Worm (Caenorhabditis elegans) whole organism, mixed stage, embryonic: Measurements from ENCODE around the gene F26D2.13.

Experiments used
- M03D4.4 ChIP-seq: sonication (generic microtip); optimal IDR thresholded peaks from 2 replicates; lab custom pipeline; 2017; ENCODE audit warnings: mild to moderate bottlenecking, missing genetic modification characterization, missing compliant biosample characterization
- bed-3 ChIP-seq: fragments of 200-800 bp; sonication (Bioruptor generic); optimal IDR thresholded peaks from 3 replicates; lab custom pipeline; 2018; ENCODE audit warnings: mild to moderate bottlenecking, missing genetic modification characterization, moderate library complexity, missing compliant biosample characterization
- blmp-1 ChIP-seq: fragments of 150-350 bp; optimal IDR thresholded peaks from 2 replicates; lab custom pipeline; 2014; ENCODE audit warnings: missing biosample characterization, missing genetic modification characterization
- ceh-39 ChIP-seq: fragments of 150-350 bp; optimal IDR thresholded peaks from 2 replicates; lab custom pipeline; 2014; ENCODE audit warnings: missing biosample characterization, missing genetic modification characterization
- ceh-43 ChIP-seq: fragments of 200-800 bp; sonication (Bioruptor generic); optimal IDR thresholded peaks from 2 replicates; lab custom pipeline; 2018; ENCODE audit warnings: mild to moderate bottlenecking, missing genetic modification characterization, moderate library complexity, missing compliant biosample characterization
- ces-1 ChIP-seq: fragments of 150-350 bp; optimal IDR thresholded peaks from 2 replicates; lab custom pipeline; 2014; ENCODE audit warnings: missing biosample characterization, missing genetic modification reagents, missing genetic modification characterization
- cnd-1 ChIP-seq: fragments of 200-800 bp; sonication (Bioruptor generic); optimal IDR thresholded peaks from 2 replicates; lab custom pipeline; 2018; ENCODE audit warnings: mild to moderate bottlenecking, missing genetic modification characterization, missing compliant biosample characterization
- drap-1 ChIP-seq: fragments of 200-800 bp; sonication (Bioruptor generic); optimal IDR thresholded peaks from 3 replicates; lab custom pipeline; 2018; ENCODE audit warnings: mild to moderate bottlenecking, missing genetic modification characterization, missing compliant biosample characterization
- elt-1 ChIP-seq: sonication (generic microtip); optimal IDR thresholded peaks from 2 replicates; lab custom pipeline; 2017; ENCODE audit warnings: missing genetic modification characterization, mild to moderate bottlenecking, missing compliant biosample characterization, antibody characterized with exemption, moderate library complexity, borderline replicate concordance; ENCODE audit not compliant: insufficient read depth
- elt-3 ChIP-seq: fragments of 150-350 bp; optimal IDR thresholded peaks from 2 replicates; lab custom pipeline; 2014; ENCODE audit warnings: missing biosample characterization, missing genetic modification characterization
- flh-1 ChIP-seq: fragments of 200-800 bp; sonication (Bioruptor generic); optimal IDR thresholded peaks from 2 replicates; lab custom pipeline; 2018; ENCODE audit warnings: mild to moderate bottlenecking, missing genetic modification characterization, moderate library complexity, missing compliant biosample characterization
- ham-2 ChIP-seq: fragments of 200-800 bp; sonication (Bioruptor generic); optimal IDR thresholded peaks from 2 replicates; lab custom pipeline; 2018; ENCODE audit warnings: mild to moderate bottlenecking, missing genetic modification characterization, missing compliant biosample characterization
- hlh-1 ChIP-seq: fragments of 150-350 bp; optimal IDR thresholded peaks from 2 replicates; lab custom pipeline; 2014; ENCODE audit warnings: missing biosample characterization, missing genetic modification reagents, missing genetic modification characterization
- lin-13 ChIP-seq: fragments of 150-350 bp; optimal IDR thresholded peaks from 2 replicates; lab custom pipeline; 2014; ENCODE audit warnings: missing biosample characterization, missing genetic modification characterization
- lin-32 ChIP-seq: fragments of 200-800 bp; sonication (Bioruptor generic); optimal IDR thresholded peaks from 2 replicates; lab custom pipeline; 2018; ENCODE audit warnings: mild to moderate bottlenecking, missing genetic modification characterization, missing compliant biosample characterization
- lsy-2 ChIP-seq: fragments of 150-350 bp; optimal IDR thresholded peaks from 2 replicates; lab custom pipeline; 2014; ENCODE audit warnings: missing biosample characterization, missing genetic modification characterization
- mab-5 ChIP-seq: fragments of 150-350 bp; optimal IDR thresholded peaks from 2 replicates; lab custom pipeline; 2014; ENCODE audit warnings: missing biosample characterization, missing genetic modification characterization
- mep-1 ChIP-seq: fragments of 150-350 bp; optimal IDR thresholded peaks from 2 replicates; lab custom pipeline; 2017; ENCODE audit warnings: missing biosample characterization, missing genetic modification reagents, missing genetic modification characterization, inconsistent platforms
- nhr-12 ChIP-seq: fragments of 150-350 bp; optimal IDR thresholded peaks from 2 replicates; lab custom pipeline; 2014; ENCODE audit warnings: missing biosample characterization, missing genetic modification characterization
- nhr-2 ChIP-seq: fragments of 150-350 bp; optimal IDR thresholded peaks from 2 replicates; lab custom pipeline; 2014; ENCODE audit warnings: missing biosample characterization, missing genetic modification characterization
- nhr-237 ChIP-seq: fragments of 150-350 bp; optimal IDR thresholded peaks from 2 replicates; lab custom pipeline; 2014; ENCODE audit warnings: missing biosample characterization, missing genetic modification characterization
- nhr-28 ChIP-seq: fragments of 150-350 bp; optimal IDR thresholded peaks from 2 replicates; lab custom pipeline; 2014; ENCODE audit warnings: missing biosample characterization, missing genetic modification characterization
- nhr-76 ChIP-seq: sonication (generic microtip); optimal IDR thresholded peaks from 2 replicates; lab custom pipeline; 2017; ENCODE audit warnings: missing biosample characterization, missing genetic modification characterization
- sem-2 ChIP-seq: fragments of 200-800 bp; sonication (Bioruptor generic); optimal IDR thresholded peaks from 2 replicates; lab custom pipeline; 2018; ENCODE audit warnings: mild to moderate bottlenecking, missing genetic modification characterization, missing compliant biosample characterization
- snpc-4 ChIP-seq: fragments of 150-350 bp; optimal IDR thresholded peaks from 2 replicates; lab custom pipeline; 2014; ENCODE audit warnings: missing biosample characterization, missing genetic modification characterization
- unc-120 ChIP-seq: sonication (generic microtip); optimal IDR thresholded peaks from 2 replicates; lab custom pipeline; 2017; ENCODE audit warnings: missing genetic modification characterization, missing compliant biosample characterization; ENCODE audit not compliant: poor library complexity, severe bottlenecking
- unc-62 ChIP-seq: fragments of 150-350 bp; optimal IDR thresholded peaks from 2 replicates; lab custom pipeline; 2014; ENCODE audit warnings: missing biosample characterization, missing genetic modification reagents, missing genetic modification characterization
- zip-8 ChIP-seq: fragments of 150-350 bp; optimal IDR thresholded peaks from 2 replicates; lab custom pipeline; 2014; ENCODE audit warnings: missing biosample characterization, missing genetic modification characterization

Gene F26D2.13

ce11 chrV:16395131-16395530 lies 40.3 kb downstream of the F26D2.13 start, which contains the start of gene F13A7.11:
Gene F13A7.11 (minus strand): TSS chrV:16395304.
- TF ChIP-seq lin-32 (no peak), mab-5 (tag; lab: Kevin White, UChicago) (no peak), elt-3 (tag; lab: Kevin White, UChicago) (no peak), sem-2 (GFP tag; lab: Kevin White, UChicago) (no peak), ham-2 (GFP tag; lab: Kevin White, UChicago) (no peak), zip-8 (tag; lab: Kevin White, UChicago) (no peak)

- TF ChIP-seq hlh-1: no peak
- TF ChIP-seq drap-1 (GFP tag; lab: Kevin White, UChicago): no peak
- no peak for TF ChIP-seq nhr-76
- TF ChIP-seq lin-13 (tag; lab: Kevin White, UChicago): no peak
- TF ChIP-seq nhr-237: no peak
- no peak for TF ChIP-seq blmp-1
- TF ChIP-seq ceh-43 (GFP tag; lab: Kevin White, UChicago): no peak
- no peak for TF ChIP-seq mab-5 (tag; lab: Kevin White, UChicago)
Observed at ce11 chrV:16393728-16394127, 41.7 kb downstream of the F26D2.13 start, which contains the start of gene srd-63. Gene srd-63 (minus strand): TSS chrV:16393828.

ce11 chrV:16390655-16391054 lies 44.8 kb downstream of the F26D2.13 start, which contains the start of gene gst-44:
Gene gst-44 (plus strand): TSS chrV:16390891.
- TF ChIP-seq ham-2 (GFP tag; lab: Kevin White, UChicago): no peak
- no peak for TF ChIP-seq elt-1 (tag; lab: Kevin White, UChicago)
- no peak for TF ChIP-seq unc-120
- no peak for TF ChIP-seq elt-3 (tag; lab: Kevin White, UChicago)
- TF ChIP-seq nhr-2 (tag; lab: Kevin White, UChicago): no peak
- no peak for TF ChIP-seq bed-3 (GFP tag; lab: Kevin White, UChicago)
- TF ChIP-seq unc-62 (GFP tag; lab: Kevin White, UChicago): no peak
- TF ChIP-seq mep-1: no peak
- no peak for TF ChIP-seq lin-32
- TF ChIP-seq ceh-39 (tag; lab: Kevin White, UChicago): no peak
- no peak for TF ChIP-seq M03D4.4 (tag; lab: Kevin White, UChicago)
- no peak for TF ChIP-seq cnd-1
- TF ChIP-seq nhr-12 (tag; lab: Kevin White, UChicago): no peak
- TF ChIP-seq lsy-2 (tag; lab: Kevin White, UChicago): no peak
- no peak for TF ChIP-seq snpc-4
- no peak for TF ChIP-seq flh-1
- TF ChIP-seq sem-2 (GFP tag; lab: Kevin White, UChicago): no peak
- TF ChIP-seq nhr-28 (tag; lab: Kevin White, UChicago): no peak
- TF ChIP-seq, all 35 proteins: peak for 0

- TF ChIP-seq cnd-1 (no peak), nhr-237 (no peak), lin-13 (tag; lab: Kevin White, UChicago) (no peak), unc-62 (GFP tag; lab: Kevin White, UChicago) (no peak), ceh-43 (GFP tag; lab: Kevin White, UChicago) (no peak), blmp-1 (no peak), lin-32 (no peak), bed-3 (GFP tag; lab: Kevin White, UChicago) (no peak), flh-1 (no peak), M03D4.4 (tag; lab: Kevin White, UChicago) (no peak), ham-2 (GFP tag; lab: Kevin White, UChicago) (no peak), ces-1 (GFP tag; lab: Kevin White, UChicago) (no peak), lsy-2 (tag; lab: Kevin White, UChicago) (no peak), zip-8 (tag; lab: Kevin White, UChicago) (no peak), unc-120 (no peak), nhr-28 (tag; lab: Kevin White, UChicago) (no peak), ceh-39 (tag; lab: Kevin White, UChicago) (no peak)
Observed at ce11 chrV:16388268-16388667, 47.1 kb downstream of the F26D2.13 start, which contains the start of gene sri-65. Gene sri-65 (minus strand): TSS chrV:16388368.
